Worm (Caenorhabditis elegans) whole organism, L4 larva: Measurements from ENCODE around the gene djr-1.1.
A peak's percentile ranks its signal among the peaks of the same experiment; 100 is the strongest.

Source experiments
- F10B5.3 ChIP-seq: sonication (generic microtip); optimal IDR thresholded peaks from 2 replicates; lab custom pipeline; 2016; ENCODE audit warnings: mild to moderate bottlenecking, missing genetic modification characterization, missing compliant biosample characterization
- R02D3.7 ChIP-seq: fragments of 150-350 bp; sonication (generic microtip); optimal IDR thresholded peaks from 3 replicates; lab custom pipeline; 2014; ENCODE audit warnings: missing biosample characterization, missing genetic modification characterization
- T26A8.4 ChIP-seq: fragments of 200-800 bp; sonication (Bioruptor generic); IDR thresholded peaks from 2 replicates; pipeline ENCODE4 v1.3.6; 2022; ENCODE audit warnings: missing genetic modification characterization, missing compliant biosample characterization
- Y48G9A.11 ChIP-seq: fragments of 200-800 bp; sonication (Bioruptor generic); IDR thresholded peaks from 2 replicates; pipeline ENCODE4 v1.3.6; 2022; ENCODE audit warnings: missing genetic modification reagents, missing genetic modification characterization, missing compliant biosample characterization
- Y5F2A.4 ChIP-seq: fragments of 200-800 bp; sonication (Bioruptor generic); optimal IDR thresholded peaks from 2 replicates; lab custom pipeline; 2018; ENCODE audit warnings: mild to moderate bottlenecking, missing genetic modification characterization, missing compliant biosample characterization
- aha-1 ChIP-seq: fragments of 150-350 bp; peaks from one replicate; lab custom pipeline; 2014; ENCODE audit warnings: missing biosample characterization, missing genetic modification characterization
- ceh-44 ChIP-seq: fragments of 200-800 bp; sonication (Bioruptor generic); IDR thresholded peaks from 2 replicates; pipeline ENCODE4 v1.3.6; 2022; ENCODE audit warnings: missing genetic modification reagents, missing genetic modification characterization, missing compliant biosample characterization
- ceh-62 ChIP-seq: sonication (generic microtip); optimal IDR thresholded peaks from 2 replicates; lab custom pipeline; 2017; ENCODE audit warnings: missing biosample characterization, missing genetic modification characterization
- ceh-82 ChIP-seq: sonication (generic microtip); optimal IDR thresholded peaks from 2 replicates; lab custom pipeline; 2017; ENCODE audit warnings: missing biosample characterization, missing genetic modification characterization
- daf-12 ChIP-seq: fragments of 150-350 bp; optimal IDR thresholded peaks from 2 replicates; lab custom pipeline; 2014; ENCODE audit warnings: missing biosample characterization, missing genetic modification reagents, missing genetic modification characterization
- daf-16 ChIP-seq, 3 experiments: sonication (generic microtip); optimal IDR thresholded peaks; 2 replicates each; lab custom pipeline; 2016 to 2017; ENCODE audit warnings: missing genetic modification characterization in 3 of 3, missing genetic modification reagents in 3 of 3, mild to moderate bottlenecking in 2 of 3, missing compliant biosample characterization in 2 of 3, missing biosample characterization in 1 of 3, moderate library complexity in 1 of 3
- daf-19 ChIP-seq: fragments of 200-800 bp; sonication (Bioruptor generic); conservative IDR thresholded peaks from 2 replicates; pipeline ENCODE4 v1.3.6; 2022; ENCODE audit warnings: missing genetic modification characterization, missing compliant biosample characterization
- duxl-1 ChIP-seq: sonication (generic microtip); optimal IDR thresholded peaks from 2 replicates; lab custom pipeline; 2016; ENCODE audit warnings: mild to moderate bottlenecking, missing genetic modification characterization, moderate library complexity, missing compliant biosample characterization; ENCODE audit not compliant: poor library complexity
- dve-1 ChIP-seq: sonication (generic microtip); optimal IDR thresholded peaks from 2 replicates; lab custom pipeline; 2017; ENCODE audit warnings: antibody characterized with exemption, mild to moderate bottlenecking, missing genetic modification characterization, missing compliant biosample characterization; ENCODE audit not compliant: insufficient read depth
- egl-43 ChIP-seq: fragments of 200-800 bp; sonication (Bioruptor generic); IDR thresholded peaks from 2 replicates; pipeline ENCODE4 v1.3.6; 2022; ENCODE audit warnings: missing genetic modification reagents, missing genetic modification characterization, missing compliant biosample characterization
- hif-1 ChIP-seq, 2 experiments: sonication (generic microtip); optimal IDR thresholded peaks; 2 replicates each; lab custom pipeline; 2016 to 2017; ENCODE audit warnings: missing compliant biosample characterization in 2 of 2, missing genetic modification characterization in 2 of 2, missing genetic modification reagents in 2 of 2, missing genotype in 2 of 2, mild to moderate bottlenecking in 1 of 2
- hlh-30 ChIP-seq: sonication (generic microtip); optimal IDR thresholded peaks from 2 replicates; lab custom pipeline; 2017; ENCODE audit warnings: antibody characterized with exemption, mild to moderate bottlenecking, missing genetic modification characterization, missing compliant biosample characterization; ENCODE audit not compliant: insufficient read depth
- lim-7 ChIP-seq: fragments of 200-800 bp; sonication (Bioruptor generic); IDR thresholded peaks from 2 replicates; pipeline ENCODE4 v1.3.6; 2022; ENCODE audit warnings: missing genetic modification characterization, missing compliant biosample characterization
- lin-15B ChIP-seq: fragments of 150-350 bp; sonication (generic microtip); optimal IDR thresholded peaks from 3 replicates; lab custom pipeline; 2014; ENCODE audit warnings: missing biosample characterization, missing genetic modification characterization
- lir-3 ChIP-seq: sonication (generic microtip); optimal IDR thresholded peaks from 2 replicates; lab custom pipeline; 2016; ENCODE audit warnings: mild to moderate bottlenecking, missing genetic modification characterization, missing compliant biosample characterization
- lsy-2 ChIP-seq, 2 experiments: fragments of 150-350 bp in 1 of 2; sonication (generic microtip) in 1 of 2; optimal IDR thresholded peaks; 2 replicates each; lab custom pipeline; 2014 to 2017; ENCODE audit warnings: missing biosample characterization in 2 of 2, missing genetic modification characterization in 2 of 2
- madf-5 ChIP-seq, 2 experiments: fragments of 200-800 bp; sonication (Bioruptor generic); IDR thresholded peaks; 2 replicates each; pipeline ENCODE4 v1.3.6; 2022; ENCODE audit warnings: missing compliant biosample characterization in 2 of 2, missing genetic modification characterization in 2 of 2
- madf-9 ChIP-seq: fragments of 200-800 bp; sonication (Bioruptor generic); conservative IDR thresholded peaks from 2 replicates; pipeline ENCODE4 v1.3.6; 2022; ENCODE audit warnings: missing genetic modification reagents, missing genetic modification characterization, missing compliant biosample characterization
- mdl-1 ChIP-seq, 2 experiments: fragments of 150-350 bp in 1 of 2; sonication (generic microtip) in 1 of 2; optimal IDR thresholded peaks; 2 replicates each; lab custom pipeline; 2014 to 2017; ENCODE audit warnings: missing biosample characterization in 2 of 2, missing genetic modification characterization in 2 of 2
- nhr-237 ChIP-seq: sonication (generic microtip); optimal IDR thresholded peaks from 2 replicates; lab custom pipeline; 2017; ENCODE audit warnings: missing biosample characterization, missing genetic modification characterization
- nhr-42 ChIP-seq: fragments of 200-800 bp; sonication (Bioruptor generic); IDR thresholded peaks from 2 replicates; pipeline ENCODE4 v1.3.6; 2022; ENCODE audit warnings: missing genetic modification characterization, missing compliant biosample characterization
- nhr-48 ChIP-seq: sonication (generic microtip); optimal IDR thresholded peaks from 2 replicates; lab custom pipeline; 2016; ENCODE audit warnings: mild to moderate bottlenecking, missing genetic modification characterization, missing compliant biosample characterization
- nhr-76 ChIP-seq: fragments of 150-350 bp; optimal IDR thresholded peaks from 2 replicates; lab custom pipeline; 2014; ENCODE audit warnings: missing biosample characterization, missing genetic modification characterization
- pqm-1 ChIP-seq: sonication (generic microtip); optimal IDR thresholded peaks from 2 replicates; lab custom pipeline; 2017; ENCODE audit warnings: missing biosample characterization, missing genetic modification characterization
- sdz-12 ChIP-seq: fragments of 200-800 bp; sonication (Bioruptor generic); optimal IDR thresholded peaks from 2 replicates; lab custom pipeline; 2018; ENCODE audit warnings: mild to moderate bottlenecking, missing genetic modification characterization, missing compliant biosample characterization
- snpc-4 ChIP-seq: fragments of 150-350 bp; optimal IDR thresholded peaks from 2 replicates; lab custom pipeline; 2014; ENCODE audit warnings: missing biosample characterization, missing genetic modification characterization
- zip-11 ChIP-seq: fragments of 200-800 bp; sonication (Bioruptor generic); IDR thresholded peaks from 2 replicates; pipeline ENCODE4 v1.3.6; 2022; ENCODE audit warnings: missing genetic modification characterization, missing compliant biosample characterization

Gene djr-1.1

ce11 chrII:337233-337832, 47.0 kb downstream of the djr-1.1 start, which contains the start of gene cpn-2:
cpn-2 (plus strand) TSS chrII:337782.
- no peak for TF ChIP-seq daf-16 (GFP tag; optimal IDR thresholded peaks at IDR 0.05; lab: Kevin White, UChicago)
- no peak for TF ChIP-seq daf-16 (tag; optimal IDR thresholded peaks at IDR 0.05; lab: Kevin White, UChicago)
- no peak for TF ChIP-seq zip-11
- no peak for TF ChIP-seq snpc-4 (tag; lab: Kevin White, UChicago)
- TF ChIP-seq daf-19 (GFP tag; lab: Robert Waterston, UW) = no peak
- no peak for TF ChIP-seq R02D3.7 (tag; lab: Kevin White, UChicago)
- no peak for TF ChIP-seq hif-1 (tag; optimal IDR thresholded peaks at IDR 0.05; lab: Kevin White, UChicago)
- TF ChIP-seq lir-3 (tag; lab: Kevin White, UChicago) = no peak
- no peak for TF ChIP-seq ceh-62
- TF ChIP-seq madf-9 = no peak
- TF ChIP-seq mdl-1 (tag; optimal IDR thresholded peaks at IDR 0.05; lab: Kevin White, UChicago) = no peak
- no peak for TF ChIP-seq lsy-2 (tag; optimal IDR thresholded peaks at IDR 0.05; lab: Kevin White, UChicago)
- no peak for TF ChIP-seq lin-15B (tag; lab: Kevin White, UChicago)
- TF ChIP-seq ceh-82 (tag; lab: Kevin White, UChicago) = no peak
- no peak for TF ChIP-seq egl-43 (GFP tag; lab: Robert Waterston, UW)
- no peak for TF ChIP-seq sdz-12
- TF ChIP-seq T26A8.4 (GFP tag; lab: Robert Waterston, UW) = no peak

- TF ChIP-seq Y5F2A.4 (GFP tag; lab: Kevin White, UChicago) (no peak), ceh-44 (no peak), egl-43 (GFP tag; lab: Robert Waterston, UW) (no peak), nhr-76 (tag; lab: Kevin White, UChicago) (no peak), lim-7 (no peak), daf-12 (no peak), nhr-237 (tag; lab: Kevin White, UChicago) (no peak), hlh-30 (tag; lab: Kevin White, UChicago) (no peak), Y48G9A.11 (no peak), dve-1 (no peak), duxl-1 (tag; lab: Kevin White, UChicago) (no peak)
These were observed 49.8 kb downstream of the djr-1.1 start, which contains the start of gene clc-31 for ce11 chrII:340224-340623. clc-31 (plus strand) TSS chrII:340524.

ce11 chrII:340714-341113, 50.3 kb downstream of the djr-1.1 start:
- TF ChIP-seq ceh-62 (no peak), duxl-1 (tag; lab: Kevin White, UChicago) (no peak), F10B5.3 (tag; lab: Kevin White, UChicago) (no peak), nhr-48 (tag; lab: Kevin White, UChicago) (no peak), aha-1 (tag; lab: Kevin White, UChicago) (peak; percentile 91), nhr-42 (GFP tag; lab: Robert Waterston, UW) (no peak), ceh-82 (tag; lab: Kevin White, UChicago) (no peak)

- TF ChIP-seq nhr-76 (tag; lab: Kevin White, UChicago) (no peak), lsy-2 (tag; optimal IDR thresholded peaks at IDR 0.05; lab: Kevin White, UChicago) (no peak), madf-5 (GFP tag; IDR thresholded peaks at IDR 0.05; lab: Robert Waterston, UW) (0 out of 4 replicates have a peak, but pooled peaks of 1 of the 2 experiments have one; percentile 25), pqm-1 (tag; lab: Kevin White, UChicago) (no peak), aha-1 (tag; lab: Kevin White, UChicago) (peak; percentile 19)
These were observed 50.9 kb downstream of the djr-1.1 start for ce11 chrII:341282-341681.
